Worm (Caenorhabditis elegans) whole organism, mixed stage, embryonic: ENCODE results near the gene C17E7.9.

ENCODE experiments used
- M03D4.4 ChIP-seq: sonication (generic microtip); optimal IDR thresholded peaks from 2 replicates; lab custom pipeline; 2017; ENCODE audit warnings: mild to moderate bottlenecking, missing genetic modification characterization, missing compliant biosample characterization
- blmp-1 ChIP-seq: fragments of 150-350 bp; optimal IDR thresholded peaks from 2 replicates; lab custom pipeline; 2014; ENCODE audit warnings: missing biosample characterization, missing genetic modification characterization
- ceh-39 ChIP-seq: fragments of 150-350 bp; optimal IDR thresholded peaks from 2 replicates; lab custom pipeline; 2014; ENCODE audit warnings: missing biosample characterization, missing genetic modification characterization
- ceh-43 ChIP-seq: fragments of 200-800 bp; sonication (Bioruptor generic); optimal IDR thresholded peaks from 2 replicates; lab custom pipeline; 2018; ENCODE audit warnings: mild to moderate bottlenecking, missing genetic modification characterization, moderate library complexity, missing compliant biosample characterization
- ceh-83 ChIP-seq: fragments of 200-800 bp; sonication (Bioruptor generic); optimal IDR thresholded peaks from 2 replicates; lab custom pipeline; 2018; ENCODE audit warnings: mild to moderate bottlenecking, missing genetic modification characterization, missing compliant biosample characterization
- ces-1 ChIP-seq: fragments of 150-350 bp; optimal IDR thresholded peaks from 2 replicates; lab custom pipeline; 2014; ENCODE audit warnings: missing biosample characterization, missing genetic modification reagents, missing genetic modification characterization
- cnd-1 ChIP-seq: fragments of 200-800 bp; sonication (Bioruptor generic); optimal IDR thresholded peaks from 2 replicates; lab custom pipeline; 2018; ENCODE audit warnings: mild to moderate bottlenecking, missing genetic modification characterization, missing compliant biosample characterization
- drap-1 ChIP-seq: fragments of 200-800 bp; sonication (Bioruptor generic); optimal IDR thresholded peaks from 3 replicates; lab custom pipeline; 2018; ENCODE audit warnings: mild to moderate bottlenecking, missing genetic modification characterization, missing compliant biosample characterization
- elt-1 ChIP-seq: sonication (generic microtip); optimal IDR thresholded peaks from 2 replicates; lab custom pipeline; 2017; ENCODE audit warnings: missing genetic modification characterization, mild to moderate bottlenecking, missing compliant biosample characterization, antibody characterized with exemption, moderate library complexity, borderline replicate concordance; ENCODE audit not compliant: insufficient read depth
- elt-3 ChIP-seq: fragments of 150-350 bp; optimal IDR thresholded peaks from 2 replicates; lab custom pipeline; 2014; ENCODE audit warnings: missing biosample characterization, missing genetic modification characterization
- flh-1 ChIP-seq: fragments of 200-800 bp; sonication (Bioruptor generic); optimal IDR thresholded peaks from 2 replicates; lab custom pipeline; 2018; ENCODE audit warnings: mild to moderate bottlenecking, missing genetic modification characterization, moderate library complexity, missing compliant biosample characterization
- ham-2 ChIP-seq: fragments of 200-800 bp; sonication (Bioruptor generic); optimal IDR thresholded peaks from 2 replicates; lab custom pipeline; 2018; ENCODE audit warnings: mild to moderate bottlenecking, missing genetic modification characterization, missing compliant biosample characterization
- hlh-1 ChIP-seq: fragments of 150-350 bp; optimal IDR thresholded peaks from 2 replicates; lab custom pipeline; 2014; ENCODE audit warnings: missing biosample characterization, missing genetic modification reagents, missing genetic modification characterization
- lin-13 ChIP-seq: fragments of 150-350 bp; optimal IDR thresholded peaks from 2 replicates; lab custom pipeline; 2014; ENCODE audit warnings: missing biosample characterization, missing genetic modification characterization
- mab-5 ChIP-seq: fragments of 150-350 bp; optimal IDR thresholded peaks from 2 replicates; lab custom pipeline; 2014; ENCODE audit warnings: missing biosample characterization, missing genetic modification characterization
- mep-1 ChIP-seq: fragments of 150-350 bp; optimal IDR thresholded peaks from 2 replicates; lab custom pipeline; 2017; ENCODE audit warnings: missing biosample characterization, missing genetic modification reagents, missing genetic modification characterization, inconsistent platforms
- mls-2 ChIP-seq: sonication (generic microtip); optimal IDR thresholded peaks from 2 replicates; lab custom pipeline; 2016; ENCODE audit warnings: mild to moderate bottlenecking, missing genetic modification characterization, moderate library complexity, missing compliant biosample characterization
- nhr-12 ChIP-seq: fragments of 150-350 bp; optimal IDR thresholded peaks from 2 replicates; lab custom pipeline; 2014; ENCODE audit warnings: missing biosample characterization, missing genetic modification characterization
- nhr-2 ChIP-seq: fragments of 150-350 bp; optimal IDR thresholded peaks from 2 replicates; lab custom pipeline; 2014; ENCODE audit warnings: missing biosample characterization, missing genetic modification characterization
- nhr-237 ChIP-seq: fragments of 150-350 bp; optimal IDR thresholded peaks from 2 replicates; lab custom pipeline; 2014; ENCODE audit warnings: missing biosample characterization, missing genetic modification characterization
- nhr-28 ChIP-seq: fragments of 150-350 bp; optimal IDR thresholded peaks from 2 replicates; lab custom pipeline; 2014; ENCODE audit warnings: missing biosample characterization, missing genetic modification characterization
- pha-4 ChIP-seq: fragments of 150-350 bp; optimal IDR thresholded peaks from 2 replicates; lab custom pipeline; 2018; ENCODE audit warnings: missing biosample characterization, missing genetic modification reagents, missing genetic modification characterization
- sem-2 ChIP-seq: fragments of 200-800 bp; sonication (Bioruptor generic); optimal IDR thresholded peaks from 2 replicates; lab custom pipeline; 2018; ENCODE audit warnings: mild to moderate bottlenecking, missing genetic modification characterization, missing compliant biosample characterization
- snpc-4 ChIP-seq: fragments of 150-350 bp; optimal IDR thresholded peaks from 2 replicates; lab custom pipeline; 2014; ENCODE audit warnings: missing biosample characterization, missing genetic modification characterization
- sptf-1 ChIP-seq: sonication (generic microtip); optimal IDR thresholded peaks from 2 replicates; lab custom pipeline; 2017; ENCODE audit warnings: mild to moderate bottlenecking, missing genetic modification characterization, moderate library complexity, missing compliant biosample characterization
- unc-120 ChIP-seq: sonication (generic microtip); optimal IDR thresholded peaks from 2 replicates; lab custom pipeline; 2017; ENCODE audit warnings: missing genetic modification characterization, missing compliant biosample characterization; ENCODE audit not compliant: poor library complexity, severe bottlenecking
- unc-62 ChIP-seq: fragments of 150-350 bp; optimal IDR thresholded peaks from 2 replicates; lab custom pipeline; 2014; ENCODE audit warnings: missing biosample characterization, missing genetic modification reagents, missing genetic modification characterization
- zip-8 ChIP-seq: fragments of 150-350 bp; optimal IDR thresholded peaks from 2 replicates; lab custom pipeline; 2014; ENCODE audit warnings: missing biosample characterization, missing genetic modification characterization

The C17E7.9 gene

ce11 chrV:3929099-3929498 is 38.4 kb upstream of the C17E7.9 start, which contains the start of gene srx-64:
srx-64 (plus strand) TSS chrV:3929399.
- TF ChIP-seq lin-13 (tag; lab: Kevin White, UChicago) (no peak), pha-4 (tag; lab: Kevin White, UChicago) (no peak), ces-1 (GFP tag; lab: Kevin White, UChicago) (no peak), nhr-12 (tag; lab: Kevin White, UChicago) (no peak), flh-1 (GFP tag; lab: Kevin White, UChicago) (no peak), ceh-43 (GFP tag; lab: Kevin White, UChicago) (no peak), mep-1 (tag; lab: Kevin White, UChicago) (no peak), elt-1 (tag; lab: Kevin White, UChicago) (no peak), nhr-28 (tag; lab: Kevin White, UChicago) (no peak), mls-2 (tag; lab: Kevin White, UChicago) (no peak), snpc-4 (no peak), drap-1 (GFP tag; lab: Kevin White, UChicago) (no peak), M03D4.4 (no peak), ceh-83 (GFP tag; lab: Kevin White, UChicago) (no peak), zip-8 (no peak), mab-5 (tag; lab: Kevin White, UChicago) (no peak), nhr-237 (no peak), sptf-1 (tag; lab: Kevin White, UChicago) (no peak)
- TF ChIP-seq, all 35 proteins: peak for 0

- no peak for TF ChIP-seq lin-13 (tag; lab: Kevin White, UChicago)
- TF ChIP-seq mep-1 (tag; lab: Kevin White, UChicago) = no peak
- TF ChIP-seq drap-1 (GFP tag; lab: Kevin White, UChicago) = no peak
- no peak for TF ChIP-seq zip-8
- no peak for TF ChIP-seq blmp-1
- no peak for TF ChIP-seq ham-2 (GFP tag; lab: Kevin White, UChicago)
- no peak for TF ChIP-seq mab-5 (tag; lab: Kevin White, UChicago)
- TF ChIP-seq mls-2 (tag; lab: Kevin White, UChicago) = no peak
- no peak for TF ChIP-seq elt-1 (tag; lab: Kevin White, UChicago)
- no peak for TF ChIP-seq ces-1 (GFP tag; lab: Kevin White, UChicago)
- no peak for TF ChIP-seq elt-3 (tag; lab: Kevin White, UChicago)
- TF ChIP-seq ceh-83 (GFP tag; lab: Kevin White, UChicago) = no peak
- TF ChIP-seq cnd-1 (tag; lab: Kevin White, UChicago) = no peak
- TF ChIP-seq nhr-2 (tag; lab: Kevin White, UChicago) = no peak
- TF ChIP-seq M03D4.4 = no peak
Measured at ce11 chrV:3927522-3927921, 36.9 kb upstream of the C17E7.9 start.

- TF ChIP-seq flh-1 (GFP tag; lab: Kevin White, UChicago) (no peak), nhr-237 (no peak), unc-62 (GFP tag; lab: Kevin White, UChicago) (no peak), ceh-43 (GFP tag; lab: Kevin White, UChicago) (no peak), blmp-1 (no peak), hlh-1 (tag; lab: Kevin White, UChicago) (no peak), nhr-2 (tag; lab: Kevin White, UChicago) (no peak), sem-2 (GFP tag; lab: Kevin White, UChicago) (no peak), ceh-39 (tag; lab: Kevin White, UChicago) (no peak), sptf-1 (tag; lab: Kevin White, UChicago) (no peak), nhr-28 (tag; lab: Kevin White, UChicago) (no peak), mab-5 (tag; lab: Kevin White, UChicago) (no peak)
Measured at ce11 chrV:3922547-3922946, 31.9 kb upstream of the C17E7.9 start.

ce11 chrV:3921635-3922034 is 31.0 kb upstream of the C17E7.9 start, which contains the start of gene srx-65:
srx-65 (plus strand) TSS chrV:3921935.
- TF ChIP-seq pha-4 (tag; lab: Kevin White, UChicago) (no peak), mls-2 (tag; lab: Kevin White, UChicago) (no peak)

ce11 chrV:3919289-3919688 is 28.6 kb upstream of the C17E7.9 start, which contains the start of gene srx-66:
srx-66 (plus strand) TSS chrV:3919589.
- TF ChIP-seq flh-1 (GFP tag; lab: Kevin White, UChicago) (no peak), unc-120 (no peak), ceh-43 (GFP tag; lab: Kevin White, UChicago) (no peak), blmp-1 (no peak), snpc-4 (no peak), elt-1 (tag; lab: Kevin White, UChicago) (no peak)
